Worm (Caenorhabditis elegans): ENCODE results near the gene EGAP2.1.

Gene EGAP2.1

ce11 chrII:5231111-5231510, at the start of gene EGAP2.1:
TSS of gene EGAP2.1 (plus strand) at chrII:5231411.
- no peak for TF ChIP-seq ztf-3 (GFP tag; optimal IDR thresholded peaks at IDR 0.05)
- TF ChIP-seq xnd-1 (tag; optimal IDR thresholded peaks at IDR 0.05) = no peak
- TF ChIP-seq unc-62 (GFP tag; optimal IDR thresholded peaks at IDR 0.05) = no peak
- TF ChIP-seq hlh-12 (tag; optimal IDR thresholded peaks at IDR 0.05) = no peak
- no peak for TF ChIP-seq tlf-1 (GFP tag; optimal IDR thresholded peaks at IDR 0.05)
- no peak for TF ChIP-seq snpc-1.1 (tag; optimal IDR thresholded peaks at IDR 0.05; ENCODE audit: insufficient read depth)
- TF ChIP-seq hmg-1.2 (GFP tag; IDR thresholded peaks at IDR 0.05) = no peak
- no peak for TF ChIP-seq B0019.2 (GFP tag; conservative IDR thresholded peaks at IDR 0.05)

ce11 chrII:5181497-5181896, 49.7 kb upstream of the EGAP2.1 start:
- TF ChIP-seq hsf-1 (GFP tag; IDR thresholded peaks at IDR 0.05) = 0 out of 2 replicates have a peak, but pooled peaks have one; percentile 15
- peak; percentile 32 for TF ChIP-seq F52B5.7 (tag; optimal IDR thresholded peaks at IDR 0.05)
- TF ChIP-seq ceh-27 (GFP tag; optimal IDR thresholded peaks at IDR 0.05) = peak; percentile 40
- peak; percentile 58; the same call in 1 of the 2 replicates for TF ChIP-seq lin-26 (GFP tag; IDR thresholded peaks at IDR 0.05)
- peak; percentile 28 for TF ChIP-seq gei-17 (GFP tag; optimal IDR thresholded peaks at IDR 0.05)
- TF ChIP-seq egl-18 (GFP tag; IDR thresholded peaks at IDR 0.05) = no peak
- TF ChIP-seq ets-4 (GFP tag; optimal IDR thresholded peaks at IDR 0.05) = no peak
- TF ChIP-seq atf-7 (tag; optimal IDR thresholded peaks at IDR 0.05) = peak; percentile 26
- TF ChIP-seq efl-1 (GFP tag; optimal IDR thresholded peaks at IDR 0.05) = no peak
- TF ChIP-seq lir-1 (GFP tag; conservative IDR thresholded peaks at IDR 0.05) = 0 out of 2 replicates have a peak, but pooled peaks have one; percentile 29
- TF ChIP-seq lin-35 (GFP tag; optimal IDR thresholded peaks at IDR 0.05) = peak in 1 of 3 experiments; percentile 50
- no peak for TF ChIP-seq xnd-1 (tag; optimal IDR thresholded peaks at IDR 0.05)
- peak; percentile 42 for TF ChIP-seq ztf-3 (GFP tag; optimal IDR thresholded peaks at IDR 0.05)
- no peak for TF ChIP-seq fkh-3 (tag; optimal IDR thresholded peaks at IDR 0.05)
- TF ChIP-seq madf-10 (tag; optimal IDR thresholded peaks at IDR 0.05) = peak; percentile 61
- no peak for TF ChIP-seq mes-4 (tag; optimal IDR thresholded peaks at IDR 0.05)
- peak; percentile 64 for TF ChIP-seq somi-1 (GFP tag; optimal IDR thresholded peaks at IDR 0.05)
- TF ChIP-seq repo-1 (tag; optimal IDR thresholded peaks at IDR 0.05) = peak; percentile 55
- no peak for TF ChIP-seq hlh-12 (tag; optimal IDR thresholded peaks at IDR 0.05)
- peak; percentile 25 for TF ChIP-seq tbp1 (GFP tag; optimal IDR thresholded peaks at IDR 0.05)
- peak; percentile 26 for TF ChIP-seq ztf-18 (tag; optimal IDR thresholded peaks at IDR 0.05)
- TF ChIP-seq Y53G8AR.9 (GFP tag; conservative IDR thresholded peaks at IDR 0.05) = 0 out of 2 replicates have a peak, but pooled peaks have one; percentile 36
- peak; percentile 25; the same call in 1 of the 2 replicates for TF ChIP-seq mcd-1 (GFP tag; IDR thresholded peaks at IDR 0.05)
- TF ChIP-seq ama-1 (optimal IDR thresholded peaks at IDR 0.05) = no peak
- no peak for TF ChIP-seq ama-1 (GFP tag; optimal IDR thresholded peaks at IDR 0.05)
- TF ChIP-seq ZK185.1 (tag; optimal IDR thresholded peaks at IDR 0.05; ENCODE audit: poor library complexity, severe bottlenecking) = peak; percentile 47
- no peak for TF ChIP-seq B0035.1 (tag; optimal IDR thresholded peaks at IDR 0.05)
- peak; percentile 51 for TF ChIP-seq K12H6.12 (tag; optimal IDR thresholded peaks at IDR 0.05)
- TF ChIP-seq snpc-1.1 (tag; optimal IDR thresholded peaks at IDR 0.05; ENCODE audit: insufficient read depth) = no peak
- TF ChIP-seq B0336.3 (GFP tag; IDR thresholded peaks at IDR 0.05) = peak; percentile 42; the same call in 1 of the 2 replicates
- TF ChIP-seq dpff-1 (tag; optimal IDR thresholded peaks at IDR 0.05) = no peak
- no peak for TF ChIP-seq lsl-1 (GFP tag; optimal IDR thresholded peaks at IDR 0.05)
- peak; percentile 75 for TF ChIP-seq attf-5 (GFP tag; optimal IDR thresholded peaks at IDR 0.05)
- peak; percentile 83 for TF ChIP-seq hmg-1.2 (GFP tag; IDR thresholded peaks at IDR 0.05)
- TF ChIP-seq die-1 (tag; optimal IDR thresholded peaks at IDR 0.05) = peak; percentile 46
- TF ChIP-seq nhr-90 (tag; optimal IDR thresholded peaks at IDR 0.05) = peak; percentile 16
- peak; percentile 31; the same call in 1 of the 2 replicates for TF ChIP-seq K11D2.4 (GFP tag; IDR thresholded peaks at IDR 0.05)
- peak; percentile 81 for TF ChIP-seq nfyb-1 (GFP tag; IDR thresholded peaks at IDR 0.05)
- peak; percentile 1 for TF ChIP-seq nhr-80 (tag; optimal IDR thresholded peaks at IDR 0.05)
- TF ChIP-seq unc-62 (GFP tag; optimal IDR thresholded peaks at IDR 0.05) = peak; percentile 31
- 0 out of 2 replicates have a peak, but pooled peaks have one; percentile 34 for TF ChIP-seq pbrm-1 (GFP tag; IDR thresholded peaks at IDR 0.05)
- no peak for TF ChIP-seq madf-3 (GFP tag; IDR thresholded peaks at IDR 0.05)
- TF ChIP-seq lin-54 (GFP tag; optimal IDR thresholded peaks at IDR 0.05) = peak; percentile 2
- TF ChIP-seq let-607 (tag; optimal IDR thresholded peaks at IDR 0.05) = peak; percentile 47 to 89
